Fruit fly (Drosophila melanogaster) whole organism, embryonic: Measurements from ENCODE around the gene flfl.

Source experiments
- Asciz ChIP-seq: fragments of 200-800 bp; sonication (Bioruptor generic); optimal IDR thresholded peaks from 2 replicates; lab custom pipeline; 2017; ENCODE audit warnings: missing biosample characterization, mild to moderate bottlenecking, missing genetic modification characterization, missing genetic modification reagents
- Atf6 ChIP-seq: fragments of 200-800 bp; sonication (Bioruptor generic); IDR thresholded peaks from 2 replicates; pipeline ENCODE4 v1.3.6; 2022; ENCODE audit warnings: missing biosample characterization, missing genetic modification characterization
- CG10267 ChIP-seq: fragments of 200-800 bp; sonication (Bioruptor generic); optimal IDR thresholded peaks from 2 replicates; lab custom pipeline; 2018; ENCODE audit warnings: missing biosample characterization, mild to moderate bottlenecking, missing genetic modification characterization, moderate library complexity
- CG10274 ChIP-seq: fragments of 200-800 bp; sonication (Bioruptor generic); optimal IDR thresholded peaks from 3 replicates; lab custom pipeline; 2017; ENCODE audit warnings: missing biosample characterization, mild to moderate bottlenecking, missing genetic modification characterization
- CG11696 ChIP-seq: fragments of 200-800 bp; sonication (Bioruptor generic); IDR thresholded peaks from 2 replicates; pipeline ENCODE4 v1.3.6; 2022; ENCODE audit warnings: missing biosample characterization, missing genetic modification characterization
- CG12071 ChIP-seq: fragments of 200-800 bp; sonication (Bioruptor generic); optimal IDR thresholded peaks from 3 replicates; lab custom pipeline; 2018; ENCODE audit warnings: missing biosample characterization, mild to moderate bottlenecking, missing genetic modification characterization
- CG13296 ChIP-seq: fragments of 200-800 bp; sonication (Bioruptor generic); optimal IDR thresholded peaks from 3 replicates; lab custom pipeline; 2018; ENCODE audit warnings: missing biosample characterization, mild to moderate bottlenecking, missing genetic modification characterization
- CG15011 ChIP-seq: fragments of 200-800 bp; sonication (Bioruptor generic); optimal IDR thresholded peaks from 3 replicates; lab custom pipeline; 2018; ENCODE audit warnings: missing biosample characterization, mild to moderate bottlenecking, missing genetic modification characterization
- CG1603 ChIP-seq: fragments of 200-800 bp; sonication (Bioruptor generic); optimal IDR thresholded peaks from 2 replicates; lab custom pipeline; 2019; ENCODE audit warnings: missing biosample characterization, mild to moderate bottlenecking, missing genetic modification characterization, moderate library complexity
- CG30020 ChIP-seq: fragments of 200-800 bp; optimal IDR thresholded peaks from 2 replicates; lab custom pipeline; 2019; ENCODE audit warnings: missing biosample characterization, mild to moderate bottlenecking, missing genetic modification characterization, moderate library complexity
- CG3281 ChIP-seq: fragments of 200-800 bp; sonication (Bioruptor generic); optimal IDR thresholded peaks from 3 replicates; lab custom pipeline; 2017; ENCODE audit warnings: missing biosample characterization, mild to moderate bottlenecking, missing genetic modification characterization
- CG34422 ChIP-seq: fragments of 200-800 bp; sonication (Bioruptor generic); IDR thresholded peaks from 3 replicates; pipeline ENCODE4 v1.3.6; 2022; ENCODE audit warnings: missing biosample characterization, missing genetic modification characterization
- CG4707 ChIP-seq: fragments of 200-800 bp; sonication (Bioruptor generic); optimal IDR thresholded peaks from 2 replicates; lab custom pipeline; 2018; ENCODE audit warnings: missing biosample characterization, mild to moderate bottlenecking, missing genetic modification characterization, moderate library complexity
- CG6175 ChIP-seq: fragments of 200-800 bp; sonication (Bioruptor generic); IDR thresholded peaks from 3 replicates; pipeline ENCODE4 v1.3.6; 2022; ENCODE audit warnings: missing biosample characterization, missing genetic modification characterization
- CG6254 ChIP-seq: fragments of 200-800 bp; sonication (Bioruptor generic); optimal IDR thresholded peaks from 3 replicates; lab custom pipeline; 2017; ENCODE audit warnings: mild to moderate bottlenecking, missing biosample characterization, missing genetic modification reagents, missing genetic modification characterization
- CG7786 ChIP-seq: fragments of 200-800 bp; sonication (Bioruptor generic); optimal IDR thresholded peaks from 2 replicates; lab custom pipeline; 2016; ENCODE audit warnings: missing biosample characterization, missing genetic modification characterization
- CG7839 ChIP-seq: fragments of 200-800 bp; sonication (Bioruptor generic); optimal IDR thresholded peaks from 3 replicates; lab custom pipeline; 2018; ENCODE audit warnings: missing biosample characterization, mild to moderate bottlenecking, missing genetic modification characterization, moderate library complexity
- Drgx ChIP-seq: fragments of 200-800 bp; sonication (Bioruptor generic); IDR thresholded peaks from 2 replicates; pipeline ENCODE4 v1.3.6; 2022; ENCODE audit warnings: missing biosample characterization, missing genetic modification characterization
- Gug ChIP-seq: fragments of 200-800 bp; sonication (Bioruptor generic); IDR thresholded peaks from 4 replicates; pipeline ENCODE4 v1.3.6; 2022; ENCODE audit warnings: missing biosample characterization, missing genetic modification characterization
- HmgZ ChIP-seq: fragments of 200-800 bp; sonication (Bioruptor generic); optimal IDR thresholded peaks from 2 replicates; lab custom pipeline; 2018; ENCODE audit warnings: missing biosample characterization, mild to moderate bottlenecking, missing genetic modification characterization
- Hmx ChIP-seq: fragments of 200-800 bp; sonication (Bioruptor generic); optimal IDR thresholded peaks from 2 replicates; lab custom pipeline; 2016; ENCODE audit warnings: missing biosample characterization, missing genetic modification characterization
- Hr78 ChIP-seq, 2 experiments: fragments of 200-800 bp in 1 of 2; fragments of >200 bp in 1 of 2; sonication (Bioruptor generic) in 1 of 2; optimal IDR thresholded peaks; 2 replicates each; lab custom pipeline; 2017 to 2019; ENCODE audit warnings: missing biosample characterization in 2 of 2, missing genetic modification characterization in 2 of 2, mild to moderate bottlenecking in 1 of 2, moderate library complexity in 1 of 2
- Mad ChIP-seq: fragments of 200-800 bp; sonication (Bioruptor generic); optimal IDR thresholded peaks from 2 replicates; lab custom pipeline; 2016; ENCODE audit warnings: missing biosample characterization, missing genetic modification characterization
- Meics ChIP-seq: fragments of 200-800 bp; sonication (Bioruptor generic); optimal IDR thresholded peaks from 2 replicates; lab custom pipeline; 2017; ENCODE audit warnings: missing biosample characterization, mild to moderate bottlenecking, missing genetic modification characterization
- Neu2 ChIP-seq: fragments of 200-800 bp; sonication (Bioruptor generic); optimal IDR thresholded peaks from 3 replicates; lab custom pipeline; 2016; ENCODE audit warnings: missing biosample characterization, missing genetic modification characterization, borderline replicate concordance
- NfI ChIP-seq: fragments of 200-800 bp; sonication (Bioruptor generic); optimal IDR thresholded peaks from 3 replicates; lab custom pipeline; 2018; ENCODE audit warnings: missing biosample characterization, mild to moderate bottlenecking, missing genetic modification characterization, moderate library complexity
- PHDP ChIP-seq: fragments of 200-800 bp; sonication (Bioruptor generic); optimal IDR thresholded peaks from 3 replicates; lab custom pipeline; 2018; ENCODE audit warnings: missing biosample characterization, mild to moderate bottlenecking, missing genetic modification characterization, moderate library complexity
- Xrp1 ChIP-seq: fragments of 200-800 bp; sonication (Bioruptor generic); IDR thresholded peaks from 2 replicates; pipeline ENCODE4 v1.3.6; 2022; ENCODE audit warnings: missing biosample characterization, missing genetic modification characterization
- YL-1 ChIP-seq: fragments of 200-800 bp; sonication (Bioruptor generic); optimal IDR thresholded peaks from 3 replicates; lab custom pipeline; 2017; ENCODE audit warnings: missing biosample characterization, mild to moderate bottlenecking, missing genetic modification characterization
- ap ChIP-seq: fragments of 200-800 bp; sonication (Bioruptor generic); IDR thresholded peaks from 2 replicates; pipeline ENCODE4 v1.3.6; 2022; ENCODE audit warnings: missing biosample characterization, missing genetic modification characterization
- bab2 ChIP-seq: fragments of 200-800 bp; sonication (Bioruptor generic); optimal IDR thresholded peaks from 2 replicates; lab custom pipeline; 2016; ENCODE audit warnings: missing biosample characterization, missing genetic modification characterization
- chn ChIP-seq: fragments of 200-800 bp; sonication (Bioruptor generic); optimal IDR thresholded peaks from 2 replicates; lab custom pipeline; 2016; ENCODE audit warnings: missing biosample characterization, missing genetic modification characterization
- dmrt11E ChIP-seq: fragments of 200-800 bp; sonication (Bioruptor generic); optimal IDR thresholded peaks from 3 replicates; lab custom pipeline; 2018; ENCODE audit warnings: missing biosample characterization, mild to moderate bottlenecking, missing genetic modification characterization, moderate library complexity
- ems ChIP-seq: fragments of 200-800 bp; sonication (Bioruptor generic); optimal IDR thresholded peaks from 3 replicates; lab custom pipeline; 2016; ENCODE audit warnings: missing biosample characterization, missing genetic modification characterization
- fd3F ChIP-seq: fragments of 200-800 bp; sonication (Bioruptor generic); optimal IDR thresholded peaks from 2 replicates; lab custom pipeline; 2018; ENCODE audit warnings: missing biosample characterization, mild to moderate bottlenecking, missing genetic modification characterization, moderate library complexity
- gem ChIP-seq: fragments of 200-800 bp; sonication (Bioruptor generic); optimal IDR thresholded peaks from 2 replicates; lab custom pipeline; 2019; ENCODE audit warnings: missing biosample characterization, mild to moderate bottlenecking, missing genetic modification characterization, moderate library complexity
- grau ChIP-seq: fragments of 200-800 bp; optimal IDR thresholded peaks from 3 replicates; lab custom pipeline; 2019; ENCODE audit warnings: missing biosample characterization, mild to moderate bottlenecking, missing genetic modification characterization, moderate library complexity
- jumu ChIP-seq: fragments of 200-800 bp; sonication (Bioruptor generic); optimal IDR thresholded peaks from 3 replicates; lab custom pipeline; 2016; ENCODE audit warnings: missing biosample characterization, missing genetic modification characterization
- onecut ChIP-seq: fragments of 200-800 bp; sonication (Bioruptor generic); IDR thresholded peaks from 2 replicates; pipeline ENCODE4 v1.3.6; 2022; ENCODE audit warnings: missing biosample characterization, missing genetic modification characterization
- pros ChIP-seq: fragments of 200-800 bp; sonication (Bioruptor generic); optimal IDR thresholded peaks from 3 replicates; lab custom pipeline; 2019; ENCODE audit warnings: missing biosample characterization, mild to moderate bottlenecking, missing genetic modification characterization, moderate library complexity
- ranshi ChIP-seq: fragments of 200-800 bp; sonication (Bioruptor generic); IDR thresholded peaks from 2 replicates; pipeline ENCODE4 v1.3.6; 2022; ENCODE audit warnings: missing biosample characterization, missing genetic modification characterization
- rib ChIP-seq: fragments of 200-800 bp; sonication (Bioruptor generic); IDR thresholded peaks from 2 replicates; pipeline ENCODE4 v1.3.6; 2022; ENCODE audit warnings: missing biosample characterization, missing genetic modification characterization
- sqz ChIP-seq: fragments of 200-800 bp; sonication (Bioruptor generic); optimal IDR thresholded peaks from 3 replicates; lab custom pipeline; 2018; ENCODE audit warnings: missing biosample characterization, mild to moderate bottlenecking, missing genetic modification characterization
- sug ChIP-seq: fragments of 200-800 bp; optimal IDR thresholded peaks from 2 replicates; lab custom pipeline; 2019; ENCODE audit warnings: missing biosample characterization, mild to moderate bottlenecking, missing genetic modification characterization, moderate library complexity
- vvl ChIP-seq: fragments of 200-800 bp; sonication (Bioruptor generic); IDR thresholded peaks from 2 replicates; pipeline ENCODE4 v1.3.6; 2022; ENCODE audit warnings: missing biosample characterization, missing genetic modification characterization
- wdn ChIP-seq: fragments of 200-800 bp; sonication (Bioruptor generic); IDR thresholded peaks from 2 replicates; pipeline ENCODE4 v1.3.6; 2022; ENCODE audit warnings: missing biosample characterization, missing genetic modification characterization
- wek ChIP-seq: fragments of 200-800 bp; sonication (Bioruptor generic); optimal IDR thresholded peaks from 3 replicates; lab custom pipeline; 2018; ENCODE audit warnings: missing biosample characterization, mild to moderate bottlenecking, missing genetic modification characterization, moderate library complexity

flfl gene

DNA sequence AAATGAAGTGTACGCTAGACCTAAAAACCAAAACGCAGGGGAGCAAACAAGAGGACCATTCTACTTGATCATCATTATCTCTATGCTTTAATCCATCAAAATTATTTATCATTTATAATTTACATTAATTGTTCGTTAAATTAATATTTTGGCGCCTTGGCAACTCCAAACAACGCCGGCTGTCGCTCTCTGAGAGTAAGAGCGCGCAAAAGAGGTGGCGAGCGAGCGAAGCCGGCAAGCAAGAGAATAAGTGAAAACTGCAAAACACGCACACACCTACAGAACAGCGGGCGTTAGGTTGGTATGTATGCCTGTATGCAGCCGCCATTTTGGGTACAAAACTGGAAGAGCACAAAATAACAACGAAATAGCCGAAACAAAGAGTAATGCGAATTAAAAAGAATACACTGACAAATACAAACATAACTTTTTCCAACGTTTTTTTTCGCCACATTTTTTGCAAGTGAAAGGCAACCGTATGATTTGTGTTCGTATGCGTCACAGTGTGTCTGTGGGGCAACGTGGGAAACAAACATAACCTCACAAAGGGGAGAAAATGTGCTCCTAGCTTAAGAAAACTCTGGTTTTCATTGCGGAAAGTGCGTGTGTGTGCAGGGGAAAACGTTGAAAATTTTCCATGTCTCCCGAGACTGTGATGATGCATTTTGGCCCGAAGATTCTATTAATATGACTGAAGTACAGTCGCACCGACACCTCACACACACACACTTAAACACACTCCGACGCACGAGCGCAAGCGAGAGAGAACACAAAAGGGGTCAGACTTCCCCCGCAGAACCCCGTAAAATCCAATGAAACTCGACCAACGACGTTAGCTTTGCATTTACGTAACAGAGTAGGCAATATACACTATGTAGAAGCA, 38.7 kb upstream of the flfl start (continued):
- TF ChIP-seq CG3281 (GFP tag; lab: Kevin White, UChicago), result no peak
- peak; percentile 84; the same call in 1 of the 3 replicates for TF ChIP-seq CG34422 (GFP tag; lab: Robert Waterston, UW)
- TF ChIP-seq CG15011 (GFP tag; lab: Kevin White, UChicago), result peak; percentile 8
- peak; percentile 27 for TF ChIP-seq CG13296 (GFP tag; lab: Kevin White, UChicago)
- TF ChIP-seq Mad (GFP tag; lab: Kevin White, UChicago), result no peak
- TF ChIP-seq CG6254 (GFP tag; lab: Kevin White, UChicago), result peak; percentile 23
- TF ChIP-seq CG11696, result peak; percentile 20
- TF ChIP-seq CG10267 (tag; lab: Kevin White, UChicago), result peak; percentile 33
- TF ChIP-seq onecut (GFP tag; lab: Robert Waterston, UW), result peak; percentile 44
- no peak for TF ChIP-seq CG1603
- no peak for TF ChIP-seq CG12071 (GFP tag; lab: Kevin White, UChicago)
- TF ChIP-seq Hmx (GFP tag; lab: Kevin White, UChicago), result no peak
- peak; percentile 35 for TF ChIP-seq pros
- no peak for TF ChIP-seq Hr78 (GFP tag; optimal IDR thresholded peaks at IDR 0.05; lab: Kevin White, UChicago)
- peak; percentile 59; the same call in 1 of the 2 replicates for TF ChIP-seq Xrp1 (GFP tag; lab: Robert Waterston, UW)
- peak; percentile 71 for TF ChIP-seq Neu2 (GFP tag; lab: Kevin White, UChicago)
- no peak for TF ChIP-seq jumu (GFP tag; lab: Kevin White, UChicago)
- TF ChIP-seq Atf6 (GFP tag; lab: Robert Waterston, UW), result peak; percentile 59; the same call in 1 of the 2 replicates
- TF ChIP-seq Asciz, result peak; percentile 27
- peak; percentile 14 for TF ChIP-seq sqz (GFP tag; lab: Kevin White, UChicago)
- 0 out of 2 replicates have a peak, but pooled peaks have one; percentile 12 for TF ChIP-seq rib (GFP tag; lab: Robert Waterston, UW)
- peak; percentile 55 for TF ChIP-seq Drgx (GFP tag; lab: Robert Waterston, UW)
- peak; percentile 39 for TF ChIP-seq ems
- peak; percentile 77 for TF ChIP-seq PHDP (tag; lab: Kevin White, UChicago)
- TF ChIP-seq wdn (GFP tag; lab: Robert Waterston, UW), result peak; percentile 49

DNA sequence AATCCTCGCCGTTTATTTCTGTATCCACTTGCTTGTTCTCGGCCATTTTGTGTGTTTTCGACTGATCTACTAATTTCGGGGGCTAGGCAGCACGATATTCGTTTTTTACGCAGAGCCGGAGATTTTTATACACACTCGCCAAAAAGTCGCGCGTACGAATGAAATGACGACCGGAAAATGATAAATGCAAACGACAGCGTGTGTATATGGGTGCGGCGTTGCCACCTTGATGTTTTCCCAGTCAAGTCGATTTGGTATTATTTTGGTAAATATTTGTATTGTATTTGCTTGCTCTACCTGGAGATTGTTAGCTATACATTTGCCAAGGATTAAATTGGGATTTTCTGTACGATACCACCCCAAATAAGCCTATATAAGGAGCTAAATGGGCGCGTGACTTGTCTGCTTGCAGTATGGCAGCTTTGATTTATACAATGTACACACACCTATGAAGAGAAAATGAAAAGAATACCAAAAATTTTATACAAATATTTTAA, 37.8 kb upstream of the flfl start, which contains the start of gene sqd:
TSS of gene sqd (minus strand) at position 431 of the 497 bp plus-strand sequence.
- TF ChIP-seq wek (GFP tag; lab: Kevin White, UChicago), result peak; percentile 70
- TF ChIP-seq CG10274 (GFP tag; lab: Kevin White, UChicago), result peak; percentile 42
- TF ChIP-seq CG7839, result peak; percentile 11
- TF ChIP-seq sug (tag; lab: Kevin White, UChicago), result no peak
- TF ChIP-seq CG1603, result peak; percentile 83
- TF ChIP-seq grau, result peak; percentile 31
- no peak for TF ChIP-seq ranshi (GFP tag; lab: Robert Waterston, UW)
- peak; percentile 44 for TF ChIP-seq Asciz
- peak; percentile 43 for TF ChIP-seq dmrt11E (tag; lab: Kevin White, UChicago)
- peak; percentile 8 for TF ChIP-seq CG4707
- TF ChIP-seq fd3F (GFP tag; lab: Kevin White, UChicago), result no peak
- peak; percentile 68 for TF ChIP-seq Meics (GFP tag; lab: Kevin White, UChicago)
- TF ChIP-seq HmgZ (tag; lab: Kevin White, UChicago), result peak; percentile 37
- TF ChIP-seq CG6175 (GFP tag; lab: Robert Waterston, UW), result no peak
- peak; percentile 93 for TF ChIP-seq CG30020 (tag; lab: Kevin White, UChicago)
- TF ChIP-seq chn, result peak; percentile 66
- peak; percentile 23 for TF ChIP-seq CG7786 (GFP tag; lab: Kevin White, UChicago)
- TF ChIP-seq bab2, result peak; percentile 3
- peak; percentile 36 for TF ChIP-seq gem (tag; lab: Kevin White, UChicago)
- peak; percentile 59 for TF ChIP-seq NfI
- TF ChIP-seq Gug (GFP tag; lab: Robert Waterston, UW), result no peak
- TF ChIP-seq Drgx (GFP tag; lab: Robert Waterston, UW), result no peak
- TF ChIP-seq ap (GFP tag; lab: Robert Waterston, UW), result no peak
- TF ChIP-seq YL-1 (GFP tag; lab: Kevin White, UChicago), result peak; percentile 74
- peak; percentile 53 for TF ChIP-seq vvl (GFP tag; lab: Robert Waterston, UW)
